Worm (Caenorhabditis elegans) whole organism, mixed stage, embryonic: ENCODE results near the gene phy-2.

ENCODE experiments used
- blmp-1 ChIP-seq: fragments of 150-350 bp; optimal IDR thresholded peaks from 2 replicates; lab custom pipeline; 2014; ENCODE audit warnings: missing biosample characterization, missing genetic modification characterization
- lsy-2 ChIP-seq: fragments of 150-350 bp; optimal IDR thresholded peaks from 2 replicates; lab custom pipeline; 2014; ENCODE audit warnings: missing biosample characterization, missing genetic modification characterization
- nhr-12 ChIP-seq: fragments of 150-350 bp; optimal IDR thresholded peaks from 2 replicates; lab custom pipeline; 2014; ENCODE audit warnings: missing biosample characterization, missing genetic modification characterization
- nhr-76 ChIP-seq: sonication (generic microtip); optimal IDR thresholded peaks from 2 replicates; lab custom pipeline; 2017; ENCODE audit warnings: missing biosample characterization, missing genetic modification characterization
- sptf-1 ChIP-seq: sonication (generic microtip); optimal IDR thresholded peaks from 2 replicates; lab custom pipeline; 2017; ENCODE audit warnings: mild to moderate bottlenecking, missing genetic modification characterization, moderate library complexity, missing compliant biosample characterization

ce11 chrIV:12197679-12198078, 18.1 kb downstream of the phy-2 start:
- TF ChIP-seq sptf-1: no peak
- no peak for TF ChIP-seq lsy-2 (tag; lab: Kevin White, UChicago)
- TF ChIP-seq nhr-12 (tag; lab: Kevin White, UChicago): no peak
- TF ChIP-seq blmp-1 (tag; lab: Kevin White, UChicago): no peak
- TF ChIP-seq nhr-76 (tag; lab: Kevin White, UChicago): no peak
